Worm (Caenorhabditis elegans) whole organism, L1 larva: ENCODE results near the gene ttr-8.

Experiments
- alr-1 ChIP-seq: fragments of 200-800 bp; sonication (Bioruptor generic); optimal IDR thresholded peaks from 2 replicates; lab custom pipeline; 2018; ENCODE audit warnings: borderline replicate concordance, mild to moderate bottlenecking, missing genetic modification characterization, missing compliant biosample characterization
- aly-2 ChIP-seq: fragments of 150-350 bp; optimal IDR thresholded peaks from 2 replicates; lab custom pipeline; 2014; ENCODE audit warnings: missing biosample characterization, missing genetic modification characterization
- blmp-1 ChIP-seq: fragments of 150-350 bp; optimal IDR thresholded peaks from 2 replicates; lab custom pipeline; 2014; ENCODE audit warnings: missing biosample characterization, missing genetic modification characterization
- ceh-63 ChIP-seq: fragments of 200-800 bp; sonication (Bioruptor generic); optimal IDR thresholded peaks from 2 replicates; lab custom pipeline; 2018; ENCODE audit warnings: mild to moderate bottlenecking, missing genetic modification characterization, missing compliant biosample characterization
- ceh-82 ChIP-seq, 3 experiments: fragments of 150-350 bp in 1 of 3; sonication (generic microtip) in 2 of 3; optimal IDR thresholded peaks; 2 replicates each; lab custom pipeline; 2014 to 2017; ENCODE audit warnings: missing biosample characterization in 3 of 3, missing genetic modification characterization in 3 of 3
- ceh-88 ChIP-seq: fragments of 200-800 bp; sonication (Bioruptor generic); IDR thresholded peaks from 2 replicates; pipeline ENCODE4 v1.3.6; 2022; ENCODE audit warnings: missing genetic modification characterization, missing compliant biosample characterization
- ceh-90 ChIP-seq: sonication (generic microtip); optimal IDR thresholded peaks from 2 replicates; lab custom pipeline; 2016; ENCODE audit warnings: missing genetic modification characterization, missing compliant biosample characterization
- dpl-1 ChIP-seq, 3 experiments: fragments of 150-350 bp in 2 of 3; sonication (generic microtip) in 1 of 3; optimal IDR thresholded peaks; 2 replicates each; lab custom pipeline; 2014 to 2017; ENCODE audit warnings: missing biosample characterization in 3 of 3, missing genetic modification characterization in 3 of 3, missing genetic modification reagents in 3 of 3
- dsc-1 ChIP-seq: sonication (generic microtip); optimal IDR thresholded peaks from 2 replicates; lab custom pipeline; 2016; ENCODE audit warnings: mild to moderate bottlenecking, missing genetic modification characterization, missing compliant biosample characterization
- egl-27 ChIP-seq, 2 experiments: fragments of 150-350 bp in 1 of 2; sonication (generic microtip); optimal IDR thresholded peaks; 3 replicates each; lab custom pipeline; 2017 to 2018; ENCODE audit warnings: missing biosample characterization in 2 of 2, missing genetic modification characterization in 2 of 2, missing genetic modification reagents in 2 of 2
- elt-2 ChIP-seq: sonication (generic microtip); optimal IDR thresholded peaks from 2 replicates; lab custom pipeline; 2016; ENCODE audit warnings: missing genetic modification characterization, mild to moderate bottlenecking, inconsistent platforms, missing compliant biosample characterization, missing genetic modification reagents
- elt-3 ChIP-seq, 6 experiments: fragments of 150-350 bp in 1 of 6; sonication (generic microtip); optimal IDR thresholded peaks; 2 replicates each; lab custom pipeline; 2017 to 2018; ENCODE audit warnings: missing biosample characterization in 6 of 6, missing genetic modification characterization in 6 of 6, inconsistent platforms in 1 of 6
- fkh-10 ChIP-seq: sonication (generic microtip); optimal IDR thresholded peaks from 2 replicates; lab custom pipeline; 2017; ENCODE audit warnings: missing biosample characterization, missing genetic modification reagents, missing genetic modification characterization
- fkh-4 ChIP-seq: sonication (generic microtip); optimal IDR thresholded peaks from 2 replicates; lab custom pipeline; 2016; ENCODE audit warnings: missing compliant biosample characterization, missing genetic modification characterization, borderline replicate concordance
- fkh-8 ChIP-seq: sonication (generic microtip); optimal IDR thresholded peaks from 2 replicates; lab custom pipeline; 2016; ENCODE audit warnings: mild to moderate bottlenecking, missing genetic modification characterization, missing compliant biosample characterization
- fos-1 ChIP-seq: fragments of 150-350 bp; optimal IDR thresholded peaks from 2 replicates; lab custom pipeline; 2014; ENCODE audit warnings: missing biosample characterization, missing genetic modification characterization
- hlh-17 ChIP-seq: fragments of 200-800 bp; sonication (Bioruptor generic); optimal IDR thresholded peaks from 2 replicates; lab custom pipeline; 2018; ENCODE audit warnings: missing genetic modification characterization, mild to moderate bottlenecking, missing compliant biosample characterization, moderate library complexity, borderline replicate concordance
- hlh-4 ChIP-seq: sonication (generic microtip); optimal IDR thresholded peaks from 2 replicates; lab custom pipeline; 2016; ENCODE audit warnings: mild to moderate bottlenecking, missing genetic modification characterization, missing compliant biosample characterization
- irx-1 ChIP-seq: sonication (generic microtip); optimal IDR thresholded peaks from 2 replicates; lab custom pipeline; 2016; ENCODE audit warnings: missing genetic modification characterization, missing compliant biosample characterization
- isw-1 ChIP-seq: fragments of 200-800 bp; sonication (Bioruptor generic); IDR thresholded peaks from 2 replicates; pipeline ENCODE4 v1.3.6; 2022; ENCODE audit warnings: missing genetic modification characterization, missing compliant biosample characterization
- jun-1 ChIP-seq: fragments of 150-350 bp; optimal IDR thresholded peaks from 2 replicates; lab custom pipeline; 2014; ENCODE audit warnings: missing biosample characterization, missing genetic modification reagents, missing genetic modification characterization
- lin-14 ChIP-seq: fragments of 200-800 bp; sonication (Bioruptor generic); optimal IDR thresholded peaks from 2 replicates; lab custom pipeline; 2018; ENCODE audit warnings: mild to moderate bottlenecking, missing genetic modification characterization, moderate library complexity, missing compliant biosample characterization
- lin-35 ChIP-seq, 2 experiments: fragments of 150-350 bp; optimal IDR thresholded peaks; 2 replicates each; lab custom pipeline; 2014; ENCODE audit warnings: missing biosample characterization in 2 of 2, missing genetic modification characterization in 2 of 2, missing genetic modification reagents in 2 of 2
- lin-39 ChIP-seq: fragments of 150-350 bp; optimal IDR thresholded peaks from 2 replicates; lab custom pipeline; 2014; ENCODE audit warnings: missing biosample characterization, missing genetic modification reagents, missing genetic modification characterization
- lsy-2 ChIP-seq, 2 experiments: fragments of 150-350 bp; optimal IDR thresholded peaks; 2 replicates each; lab custom pipeline; 2014; ENCODE audit warnings: missing biosample characterization in 2 of 2, missing genetic modification characterization in 2 of 2
- mab-9 ChIP-seq: fragments of 200-800 bp; sonication (Bioruptor generic); IDR thresholded peaks from 2 replicates; pipeline ENCODE4 v1.3.6; 2022; ENCODE audit warnings: missing genetic modification reagents, missing genetic modification characterization, missing compliant biosample characterization
- nhr-11 ChIP-seq: fragments of 150-350 bp; optimal IDR thresholded peaks from 2 replicates; lab custom pipeline; 2014; ENCODE audit warnings: missing biosample characterization, missing genetic modification characterization
- nhr-12 ChIP-seq: sonication (generic microtip); optimal IDR thresholded peaks from 2 replicates; lab custom pipeline; 2017; ENCODE audit warnings: missing biosample characterization, missing genetic modification characterization
- nhr-19 ChIP-seq: fragments of 200-800 bp; sonication (Bioruptor generic); conservative IDR thresholded peaks from 2 replicates; pipeline ENCODE4 v1.3.6; 2022; ENCODE audit warnings: missing genetic modification characterization, missing compliant biosample characterization
- nhr-28 ChIP-seq: fragments of 150-350 bp; optimal IDR thresholded peaks from 2 replicates; lab custom pipeline; 2014; ENCODE audit warnings: missing biosample characterization, missing genetic modification characterization
- nhr-47 ChIP-seq: sonication (generic microtip); optimal IDR thresholded peaks from 2 replicates; lab custom pipeline; 2016; ENCODE audit warnings: mild to moderate bottlenecking, missing genetic modification characterization, moderate library complexity, missing compliant biosample characterization
- nhr-71 ChIP-seq: sonication (generic microtip); optimal IDR thresholded peaks from 2 replicates; lab custom pipeline; 2016; ENCODE audit warnings: mild to moderate bottlenecking, missing genetic modification characterization, moderate library complexity, missing compliant biosample characterization
- nhr-84 ChIP-seq: sonication (generic microtip); optimal IDR thresholded peaks from 2 replicates; lab custom pipeline; 2017; ENCODE audit warnings: missing biosample characterization, missing genetic modification characterization
- nhr-85 ChIP-seq: sonication (generic microtip); peaks from one replicate; lab custom pipeline; 2016; ENCODE audit warnings: missing genetic modification characterization, inconsistent platforms, missing compliant biosample characterization
- pag-3 ChIP-seq: sonication (generic microtip); optimal IDR thresholded peaks from 2 replicates; lab custom pipeline; 2017; ENCODE audit warnings: missing genetic modification characterization, mild to moderate bottlenecking, missing compliant biosample characterization, antibody characterized with exemption, borderline replicate concordance; ENCODE audit not compliant: insufficient read depth
- pqm-1 ChIP-seq: sonication (generic microtip); optimal IDR thresholded peaks from 3 replicates; lab custom pipeline; 2017; ENCODE audit warnings: missing biosample characterization, missing genetic modification characterization
- rnt-1 ChIP-seq: sonication (generic microtip); optimal IDR thresholded peaks from 2 replicates; lab custom pipeline; 2016; ENCODE audit warnings: mild to moderate bottlenecking, missing genetic modification characterization, moderate library complexity, missing compliant biosample characterization
- skn-1 ChIP-seq: fragments of 150-350 bp; optimal IDR thresholded peaks from 2 replicates; lab custom pipeline; 2014; ENCODE audit warnings: missing biosample characterization, missing genetic modification characterization
- snu-23 ChIP-seq: sonication (generic microtip); optimal IDR thresholded peaks from 2 replicates; lab custom pipeline; 2016; ENCODE audit warnings: missing genetic modification characterization, missing compliant biosample characterization
- sup-37 ChIP-seq: fragments of 200-800 bp; sonication (Bioruptor generic); optimal IDR thresholded peaks from 2 replicates; lab custom pipeline; 2018; ENCODE audit warnings: mild to moderate bottlenecking, missing genetic modification characterization, missing compliant biosample characterization
- swsn-7 ChIP-seq: sonication (generic microtip); optimal IDR thresholded peaks from 2 replicates; lab custom pipeline; 2016; ENCODE audit warnings: missing genetic modification characterization, missing compliant biosample characterization
- tbx-2 ChIP-seq: sonication (generic microtip); optimal IDR thresholded peaks from 2 replicates; lab custom pipeline; 2016; ENCODE audit warnings: missing genetic modification characterization, missing compliant biosample characterization
- vab-15 ChIP-seq: sonication (generic microtip); optimal IDR thresholded peaks from 2 replicates; lab custom pipeline; 2017; ENCODE audit warnings: missing genotype, mild to moderate bottlenecking, missing genetic modification characterization, missing compliant biosample characterization
- xbp-1 ChIP-seq: sonication (generic microtip); optimal IDR thresholded peaks from 2 replicates; lab custom pipeline; 2016; ENCODE audit warnings: missing genetic modification characterization, missing compliant biosample characterization
- zag-1 ChIP-seq: fragments of 150-350 bp; optimal IDR thresholded peaks from 2 replicates; lab custom pipeline; 2014; ENCODE audit warnings: missing biosample characterization, missing genetic modification characterization
- zip-4 ChIP-seq: fragments of 200-800 bp; sonication (Bioruptor generic); optimal IDR thresholded peaks from 2 replicates; lab custom pipeline; 2018; ENCODE audit warnings: mild to moderate bottlenecking, missing genetic modification characterization, moderate library complexity, missing compliant biosample characterization
- ztf-11 ChIP-seq, 2 experiments: sonication (generic microtip); optimal IDR thresholded peaks; 2 replicates each; lab custom pipeline; 2016 to 2017; ENCODE audit warnings: missing genetic modification characterization in 2 of 2, missing biosample characterization in 1 of 2, missing compliant biosample characterization in 1 of 2
- ztf-4 ChIP-seq: fragments of 150-350 bp; optimal IDR thresholded peaks from 2 replicates; lab custom pipeline; 2014; ENCODE audit warnings: missing biosample characterization, missing genetic modification characterization

Gene ttr-8

ce11 chrIII:7548963-7549362 lies 16.2 kb downstream of the ttr-8 start:
- TF ChIP-seq nhr-19: 0 out of 2 replicates have a peak, but pooled peaks have one; percentile 9
- TF ChIP-seq zag-1 (tag; lab: Kevin White, UChicago): no peak
- peak; percentile 30 for TF ChIP-seq nhr-71 (tag; lab: Kevin White, UChicago)
- TF ChIP-seq fkh-10 (GFP tag; lab: Kevin White, UChicago): no peak
- TF ChIP-seq lin-14 (GFP tag; lab: Kevin White, UChicago): peak; percentile 75
- TF ChIP-seq pag-3: peak; percentile 52
- peak; percentile 20 for TF ChIP-seq rnt-1 (tag; lab: Kevin White, UChicago)

DNA sequence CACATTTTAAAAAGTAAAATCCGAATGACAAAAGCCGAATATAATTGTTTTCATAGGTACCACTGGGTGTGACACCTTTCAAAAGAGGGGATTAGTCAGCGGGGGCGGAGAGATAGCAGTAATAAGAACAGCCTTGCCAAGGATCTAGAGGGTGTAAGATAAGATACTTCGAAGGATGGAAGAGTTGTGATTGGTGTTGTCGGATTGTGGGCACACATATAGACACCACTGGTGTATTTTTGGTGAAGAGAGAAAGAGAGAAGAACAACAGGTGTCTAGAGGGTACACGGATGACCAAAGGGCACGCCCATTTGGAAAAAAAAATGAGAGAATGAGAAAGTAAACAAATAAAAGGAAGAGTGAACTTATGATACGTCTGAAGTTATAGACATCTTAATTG lies 20.0 kb downstream of the ttr-8 start:
- TF ChIP-seq vab-15 (tag; lab: Kevin White, UChicago): no peak
- TF ChIP-seq sup-37: no peak
- no peak for TF ChIP-seq swsn-7
- TF ChIP-seq ceh-63 (GFP tag; lab: Kevin White, UChicago): no peak
- TF ChIP-seq fkh-10 (GFP tag; lab: Kevin White, UChicago): no peak
- no peak for TF ChIP-seq isw-1
- TF ChIP-seq lin-39 (tag; lab: Kevin White, UChicago): no peak
- TF ChIP-seq rnt-1 (tag; lab: Kevin White, UChicago): peak; percentile 47
- TF ChIP-seq nhr-12 (tag; lab: Kevin White, UChicago): no peak
- peak in 1 of 2 experiments; percentile 15 for TF ChIP-seq lsy-2 (tag; optimal IDR thresholded peaks at IDR 0.05; lab: Kevin White, UChicago)
- no peak for TF ChIP-seq ceh-90
- TF ChIP-seq aly-2: no peak
- TF ChIP-seq nhr-85 (tag; lab: Kevin White, UChicago): no peak
- no peak for TF ChIP-seq irx-1 (tag; lab: Kevin White, UChicago)
- TF ChIP-seq fkh-4 (tag; lab: Kevin White, UChicago): no peak
- TF ChIP-seq pqm-1 (tag; lab: Kevin White, UChicago): no peak
- TF ChIP-seq nhr-71 (tag; lab: Kevin White, UChicago): peak; percentile 6
- TF ChIP-seq egl-27 (tag; optimal IDR thresholded peaks at IDR 0.05; lab: Kevin White, UChicago): no peak
- no peak for TF ChIP-seq alr-1 (tag; lab: Kevin White, UChicago)
- no peak for TF ChIP-seq zip-4 (GFP tag; lab: Kevin White, UChicago)
- no peak for TF ChIP-seq fkh-8
- TF ChIP-seq nhr-28 (tag; lab: Kevin White, UChicago): no peak
- no peak for TF ChIP-seq pag-3
- peak; percentile 32 for TF ChIP-seq lin-14 (GFP tag; lab: Kevin White, UChicago)
- no peak for TF ChIP-seq dsc-1
- no peak for TF ChIP-seq nhr-84 (tag; lab: Kevin White, UChicago)
- no peak for TF ChIP-seq ceh-82 (tag; optimal IDR thresholded peaks at IDR 0.05; lab: Kevin White, UChicago)
- peak; percentile 3 for TF ChIP-seq snu-23 (GFP tag; lab: Kevin White, UChicago)
- TF ChIP-seq blmp-1 (tag; lab: Kevin White, UChicago): no peak
- no peak for TF ChIP-seq zag-1 (tag; lab: Kevin White, UChicago)
- TF ChIP-seq ztf-4: no peak
- TF ChIP-seq mab-9 (GFP tag; lab: Robert Waterston, UW): no peak
- no peak for TF ChIP-seq ceh-88 (GFP tag; lab: Robert Waterston, UW)
- no peak for TF ChIP-seq elt-3 (tag; optimal IDR thresholded peaks at IDR 0.05; lab: Kevin White, UChicago)
- TF ChIP-seq, all 84 proteins: peak for 5

ce11 chrIII:7544211-7544610 lies 20.9 kb downstream of the ttr-8 start:
- no peak for TF ChIP-seq nhr-84 (tag; lab: Kevin White, UChicago)
- no peak for TF ChIP-seq nhr-11 (tag; lab: Kevin White, UChicago)
- no peak for TF ChIP-seq xbp-1 (tag; lab: Kevin White, UChicago)
- peak; percentile 88 for TF ChIP-seq blmp-1 (tag; lab: Kevin White, UChicago)
- no peak for TF ChIP-seq ceh-82 (tag; optimal IDR thresholded peaks at IDR 0.05; lab: Kevin White, UChicago)
- TF ChIP-seq rnt-1 (tag; lab: Kevin White, UChicago): peak; percentile 50
- TF ChIP-seq hlh-17 (GFP tag; lab: Kevin White, UChicago): no peak
- TF ChIP-seq pqm-1 (tag; lab: Kevin White, UChicago): no peak
- TF ChIP-seq lin-35 (GFP tag; optimal IDR thresholded peaks at IDR 0.05; lab: Kevin White, UChicago): no peak
- no peak for TF ChIP-seq elt-2
- no peak for TF ChIP-seq swsn-7
- TF ChIP-seq skn-1 (tag; lab: Kevin White, UChicago): no peak
- TF ChIP-seq hlh-4 (tag; lab: Kevin White, UChicago): no peak
- no peak for TF ChIP-seq nhr-47 (tag; lab: Kevin White, UChicago)
- TF ChIP-seq elt-3 (tag; optimal IDR thresholded peaks at IDR 0.05; lab: Kevin White, UChicago): no peak
- no peak for TF ChIP-seq fkh-4 (tag; lab: Kevin White, UChicago)
- TF ChIP-seq jun-1 (tag; lab: Kevin White, UChicago): no peak
- TF ChIP-seq ztf-11 (tag; optimal IDR thresholded peaks at IDR 0.05; lab: Kevin White, UChicago): no peak
- no peak for TF ChIP-seq sup-37
- TF ChIP-seq dpl-1 (GFP tag; optimal IDR thresholded peaks at IDR 0.05; lab: Kevin White, UChicago): no peak
- no peak for TF ChIP-seq fos-1 (tag; lab: Kevin White, UChicago)
- peak; percentile 83 for TF ChIP-seq pag-3
- TF ChIP-seq tbx-2 (tag; lab: Kevin White, UChicago): no peak
